Worm (Caenorhabditis elegans) whole organism, young adult: Measurements from ENCODE around the gene VY10G11R.1.

Experiments used
- C17E4.6 ChIP-seq: fragments of 200-800 bp; sonication (Bioruptor generic); IDR thresholded peaks from 2 replicates; pipeline ENCODE4 v1.3.6; 2022; ENCODE audit warnings: missing genetic modification reagents, missing genetic modification characterization, missing compliant biosample characterization
- cebp-2 ChIP-seq: fragments of 200-800 bp; sonication (Bioruptor generic); IDR thresholded peaks from 2 replicates; pipeline ENCODE4 v1.3.6; 2022; ENCODE audit warnings: missing genetic modification characterization, missing compliant biosample characterization
- unc-62 ChIP-seq: fragments of 150-350 bp; optimal IDR thresholded peaks from 2 replicates; lab custom pipeline; 2014; ENCODE audit warnings: missing biosample characterization, missing genetic modification reagents, missing genetic modification characterization

- TF ChIP-seq unc-62 (GFP tag; lab: Kevin White, UChicago) (no peak), C17E4.6 (GFP tag; lab: Robert Waterston, UW) (no peak), cebp-2 (GFP tag; lab: Robert Waterston, UW) (no peak)
Measured at ce11 chrIV:16492937-16493336, 22.1 kb upstream of the VY10G11R.1 start.
